Worm (Caenorhabditis elegans): ENCODE measurements around the gene C16C10.1.

Gene C16C10.1

DNA sequence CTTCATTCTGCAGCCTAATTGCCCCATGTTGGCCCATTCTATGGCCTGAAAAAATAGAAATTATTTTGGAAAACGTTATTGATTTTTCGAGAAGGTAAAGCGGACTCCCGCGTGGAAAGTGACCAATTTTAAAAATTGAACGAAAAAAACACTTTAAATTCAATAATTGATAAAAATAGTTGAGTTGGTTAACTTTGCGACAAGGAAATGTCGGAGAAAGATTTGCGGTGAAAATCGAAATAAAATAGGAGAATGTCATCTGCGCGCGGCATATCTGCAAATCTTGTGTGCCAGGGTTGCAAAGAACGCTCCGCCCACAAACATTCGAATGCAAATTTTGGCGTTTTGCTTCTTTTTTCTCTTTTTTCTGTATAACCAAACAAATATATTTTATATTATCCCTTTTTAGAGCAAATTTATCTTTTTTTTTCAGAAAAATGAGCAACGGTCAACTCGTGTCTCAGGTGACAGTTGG lies 10.3 kb downstream of the C16C10.1 start, which contains the start of the genes rnf-121 and C16C10.4 (continued):
- TF ChIP-seq nhr-25 (tag; optimal IDR thresholded peaks at IDR 0.05; ENCODE audit: borderline replicate concordance, insufficient read depth) (no peak), zfp-2 (tag; optimal IDR thresholded peaks at IDR 0.05) (no peak), lin-13 (GFP tag; optimal IDR thresholded peaks at IDR 0.05) (no peak), attf-4 (tag; optimal IDR thresholded peaks at IDR 0.05) (no peak), sdz-12 (GFP tag; optimal IDR thresholded peaks at IDR 0.05) (no peak), unc-62 (GFP tag; optimal IDR thresholded peaks at IDR 0.05 in 1 of 2) (no peak), unc-62 (tag; optimal IDR thresholded peaks at IDR 0.05) (no peak), D1046.2 (GFP tag; IDR thresholded peaks at IDR 0.05) (no peak), mep-1 (tag; optimal IDR thresholded peaks at IDR 0.05) (peak; percentile 66), mxl-2 (GFP tag; conservative IDR thresholded peaks at IDR 0.05) (no peak), ZK337.2 (GFP tag; IDR thresholded peaks at IDR 0.05) (no peak), zfp-3 (GFP tag; conservative IDR thresholded peaks at IDR 0.05) (no peak), pqm-1 (tag; optimal IDR thresholded peaks at IDR 0.05) (no peak)

- TF ChIP-seq lsy-2 (tag; optimal IDR thresholded peaks at IDR 0.05) (no peak), spr-1 (tag; optimal IDR thresholded peaks at IDR 0.05) (no peak)
Observed at ce11 chrIII:4168665-4169064, 12.6 kb downstream of the C16C10.1 start, which contains the start of gene ccdc-55. Gene ccdc-55 (minus strand): TSS chrIII:4168765.

ce11 chrIII:4166745-4167144 lies 14.5 kb downstream of the C16C10.1 start, which contains the start of gene rnf-5:
Gene rnf-5 (minus strand): TSS chrIII:4166845.
- TF ChIP-seq nhr-77 (tag; optimal IDR thresholded peaks at IDR 0.05) (no peak), nhr-25 (tag; optimal IDR thresholded peaks at IDR 0.05; ENCODE audit: borderline replicate concordance, insufficient read depth) (no peak), zfp-2 (tag; optimal IDR thresholded peaks at IDR 0.05) (no peak), lin-15B (tag; optimal IDR thresholded peaks at IDR 0.05) (no peak), zag-1 (tag; optimal IDR thresholded peaks at IDR 0.05) (no peak), Y105C5A.15 (GFP tag; IDR thresholded peaks at IDR 0.05) (no peak), lin-38 (GFP tag; IDR thresholded peaks at IDR 0.05) (no peak), dmd-6 (GFP tag; IDR thresholded peaks at IDR 0.05) (no peak), arid-1 (GFP tag; conservative IDR thresholded peaks at IDR 0.05) (no peak), madf-5 (GFP tag; IDR thresholded peaks at IDR 0.05) (no peak), zip-2 (tag; optimal IDR thresholded peaks at IDR 0.05) (no peak), T20F7.1 (GFP tag; optimal IDR thresholded peaks at IDR 0.05) (no peak)

DNA sequence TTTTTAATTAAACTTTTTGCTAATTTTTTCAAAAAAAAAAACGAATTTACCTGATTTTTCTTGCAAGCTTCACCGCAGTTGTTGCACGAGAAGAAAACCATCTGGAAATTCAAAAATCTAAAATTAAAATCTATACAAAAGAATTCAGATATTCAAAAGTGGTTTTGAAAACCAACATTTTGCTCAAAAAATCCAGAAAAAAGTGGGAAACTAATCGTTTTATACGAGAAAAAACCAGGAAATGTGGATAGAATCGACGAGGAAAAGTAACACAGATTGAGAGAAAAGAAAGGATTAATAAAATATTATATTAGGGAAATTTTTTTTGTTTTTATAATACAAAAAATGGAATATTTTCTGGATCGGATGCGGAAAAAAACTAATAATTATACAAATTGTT lies 17.2 kb downstream of the C16C10.1 start, which contains the start of gene C16C10.8:
C16C10.8 (minus strand) TSS at position 101 of the 400 bp plus-strand sequence.
- no peak for TF ChIP-seq lin-1 (GFP tag; IDR thresholded peaks at IDR 0.05)
- no peak for TF ChIP-seq spr-3 (GFP tag; optimal IDR thresholded peaks at IDR 0.05)
- no peak for TF ChIP-seq zip-2 (tag; optimal IDR thresholded peaks at IDR 0.05)
- no peak for TF ChIP-seq ZK546.5 (tag; optimal IDR thresholded peaks at IDR 0.05)
- TF ChIP-seq nhr-42 (GFP tag; IDR thresholded peaks at IDR 0.05), result no peak
- no peak for TF ChIP-seq fos-1 (tag; optimal IDR thresholded peaks at IDR 0.05)
- TF ChIP-seq R02D3.7 (tag; optimal IDR thresholded peaks at IDR 0.05), result no peak
- no peak for TF ChIP-seq ztf-7 (tag; optimal IDR thresholded peaks at IDR 0.05)
- TF ChIP-seq hif-1 (tag; optimal IDR thresholded peaks at IDR 0.05), result no peak
- TF ChIP-seq dve-1 (tag; optimal IDR thresholded peaks at IDR 0.05; ENCODE audit: insufficient read depth), result no peak
- no peak for TF ChIP-seq ceh-28 (tag; optimal IDR thresholded peaks at IDR 0.05)

DNA sequence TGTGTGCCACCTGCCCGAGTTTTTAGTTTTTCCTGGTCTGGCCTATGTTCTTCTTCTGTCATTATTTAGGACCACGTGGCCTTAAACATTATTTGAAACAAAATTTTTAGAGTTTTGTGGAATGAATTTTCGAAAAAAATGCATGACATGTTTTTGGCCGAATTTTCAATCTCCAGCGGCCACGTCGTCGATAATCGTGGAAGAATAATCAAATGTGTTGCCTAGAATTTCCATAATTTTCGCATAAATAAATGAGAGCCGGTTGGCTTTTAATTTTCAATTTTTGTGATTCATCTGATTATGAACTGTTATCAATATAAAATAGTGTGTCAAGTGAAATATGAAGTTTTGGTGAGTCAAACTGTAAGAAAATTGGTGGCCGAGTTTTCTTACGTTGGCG lies 20.3 kb downstream of the C16C10.1 start, which contains the start of gene C01G12.16:
C01G12.16 (plus strand) TSS at position 301 of the 400 bp plus-strand sequence.
- TF ChIP-seq daf-12 (tag; optimal IDR thresholded peaks at IDR 0.05), result no peak
- TF ChIP-seq mdt-29 (GFP tag; IDR thresholded peaks at IDR 0.05), result no peak
- no peak for TF ChIP-seq hlh-30 (tag; optimal IDR thresholded peaks at IDR 0.05; ENCODE audit: insufficient read depth)
- no peak for TF ChIP-seq tra-1 (GFP tag; IDR thresholded peaks at IDR 0.05)
- TF ChIP-seq lin-39 (tag; optimal IDR thresholded peaks at IDR 0.05), result no peak
- no peak for TF ChIP-seq lin-15B (tag; optimal IDR thresholded peaks at IDR 0.05)
- no peak for TF ChIP-seq F10B5.3 (tag; optimal IDR thresholded peaks at IDR 0.05)
- TF ChIP-seq nhr-77 (tag; optimal IDR thresholded peaks at IDR 0.05), result no peak
- no peak for TF ChIP-seq php-3 (GFP tag; IDR thresholded peaks at IDR 0.05)
- TF ChIP-seq F26F4.8 (GFP tag; conservative IDR thresholded peaks at IDR 0.05), result no peak
